Worm (Caenorhabditis elegans): ENCODE results near the gene T11B7.2.

The T11B7.2 gene

ce11 chrIV:8844457-8844856 is at the start of gene T11B7.2:
T11B7.2 (minus strand) TSS chrIV:8844557.
- no peak for TF ChIP-seq lin-26 (GFP tag; IDR thresholded peaks at IDR 0.05)
- no peak for TF ChIP-seq nfya-1 (tag; optimal IDR thresholded peaks at IDR 0.05; ENCODE audit: borderline replicate concordance, insufficient read depth)
- no peak for TF ChIP-seq pbrm-1 (GFP tag; IDR thresholded peaks at IDR 0.05)
- TF ChIP-seq K11D2.4 (GFP tag; IDR thresholded peaks at IDR 0.05) = no peak

DNA sequence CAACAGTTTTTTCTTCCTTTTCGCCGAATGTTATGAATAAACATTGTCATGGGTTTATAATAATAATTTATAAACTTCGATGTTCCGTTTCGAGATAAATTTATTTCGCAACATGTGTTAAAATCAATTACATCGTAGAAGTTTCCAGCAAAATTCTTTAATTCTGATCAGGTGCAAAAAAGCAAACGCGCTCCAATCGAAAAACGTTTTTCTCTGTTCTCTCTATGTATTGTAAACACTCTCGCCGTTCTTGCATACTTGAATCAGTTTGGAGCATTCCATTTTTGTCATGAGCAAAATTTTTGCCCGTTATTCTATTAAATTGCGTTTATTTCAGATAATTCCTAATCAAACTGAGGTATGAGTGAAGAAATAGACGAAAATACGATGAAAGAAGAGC is 49.4 kb upstream of the T11B7.2 start, which contains the start of gene rad-54.L2:
TSS of gene rad-54.L2 (plus strand) at position 332 of the 400 bp plus-strand sequence.
- TF ChIP-seq T07F8.4 (tag; optimal IDR thresholded peaks at IDR 0.05) = no peak
- peak; percentile 46; the same call in 1 of the 2 replicates for TF ChIP-seq madf-6 (GFP tag; IDR thresholded peaks at IDR 0.05)
- TF ChIP-seq aptf-3 (GFP tag; IDR thresholded peaks at IDR 0.05) = no peak
- peak in 1 of 3 experiments; percentile 34 for TF ChIP-seq lin-35 (GFP tag; optimal IDR thresholded peaks at IDR 0.05)
- no peak for TF ChIP-seq nhr-90 (tag; optimal IDR thresholded peaks at IDR 0.05)
- TF ChIP-seq rcor-1 (GFP tag; IDR thresholded peaks at IDR 0.05) = no peak
- no peak for TF ChIP-seq unc-130 (GFP tag; optimal IDR thresholded peaks at IDR 0.05)
- TF ChIP-seq ztf-6 (GFP tag; IDR thresholded peaks at IDR 0.05) = no peak
- TF ChIP-seq ztf-18 (tag; optimal IDR thresholded peaks at IDR 0.05) = peak; percentile 65
- TF ChIP-seq nhr-27 (tag; optimal IDR thresholded peaks at IDR 0.05) = no peak
- no peak for TF ChIP-seq chd-7 (tag; optimal IDR thresholded peaks at IDR 0.05)
- TF ChIP-seq ztf-3 (GFP tag; optimal IDR thresholded peaks at IDR 0.05) = no peak
- TF ChIP-seq F33H1.4 (GFP tag; IDR thresholded peaks at IDR 0.05) = peak; percentile 33; the same call in 1 of the 2 replicates
- no peak for TF ChIP-seq efl-1 (GFP tag; optimal IDR thresholded peaks at IDR 0.05)
- peak; percentile 77 for TF ChIP-seq mcd-1 (GFP tag; IDR thresholded peaks at IDR 0.05)
- no peak for TF ChIP-seq bed-2 (GFP tag; IDR thresholded peaks at IDR 0.05)
- no peak for TF ChIP-seq mes-4 (tag; optimal IDR thresholded peaks at IDR 0.05)
- TF ChIP-seq Y53G8AR.9 (GFP tag; conservative IDR thresholded peaks at IDR 0.05) = 0 out of 2 replicates have a peak, but pooled peaks have one; percentile 15
- no peak for TF ChIP-seq egl-44 (GFP tag; IDR thresholded peaks at IDR 0.05)
- TF ChIP-seq madf-10 (tag; optimal IDR thresholded peaks at IDR 0.05) = peak; percentile 45
- peak; percentile 48 for TF ChIP-seq lin-40 (tag; optimal IDR thresholded peaks at IDR 0.05)
- no peak for TF ChIP-seq nfya-2 (GFP tag; IDR thresholded peaks at IDR 0.05)
- no peak for TF ChIP-seq C06A6.2 (GFP tag; conservative IDR thresholded peaks at IDR 0.05)
- TF ChIP-seq attf-5 (GFP tag; optimal IDR thresholded peaks at IDR 0.05) = peak; percentile 78
- TF ChIP-seq F57A8.1 (GFP tag; optimal IDR thresholded peaks at IDR 0.05) = no peak
- TF ChIP-seq hmg-1.2 (GFP tag; IDR thresholded peaks at IDR 0.05) = peak; percentile 69; the same call in 1 of the 2 replicates
- no peak for TF ChIP-seq B0261.1 (tag; optimal IDR thresholded peaks at IDR 0.05)
- no peak for TF ChIP-seq mel-28 (tag; optimal IDR thresholded peaks at IDR 0.05; ENCODE audit: borderline replicate concordance)
- TF ChIP-seq Y56A3A.18 (GFP tag; IDR thresholded peaks at IDR 0.05) = no peak
- no peak for TF ChIP-seq ztf-28 (GFP tag; IDR thresholded peaks at IDR 0.05)
- no peak for TF ChIP-seq hlh-12 (tag; optimal IDR thresholded peaks at IDR 0.05)
- peak; percentile 91 for TF ChIP-seq pha-4 (tag; optimal IDR thresholded peaks at IDR 0.05)
- no peak for TF ChIP-seq nhr-179 (tag; optimal IDR thresholded peaks at IDR 0.05)
- peak; percentile 36 for TF ChIP-seq snpc-3.4 (tag; optimal IDR thresholded peaks at IDR 0.05)
- TF ChIP-seq lsy-27 (tag; optimal IDR thresholded peaks at IDR 0.05; ENCODE audit: borderline replicate concordance, insufficient read depth) = no peak
- no peak for TF ChIP-seq hmg-20 (GFP tag; IDR thresholded peaks at IDR 0.05)
- peak; percentile 42; the same call in 1 of the 2 replicates for TF ChIP-seq pbrm-1 (GFP tag; IDR thresholded peaks at IDR 0.05)
- TF ChIP-seq C17E4.6 (GFP tag; IDR thresholded peaks at IDR 0.05) = no peak
- TF ChIP-seq ceh-27 (GFP tag; optimal IDR thresholded peaks at IDR 0.05) = no peak
- no peak for TF ChIP-seq let-526 (GFP tag; IDR thresholded peaks at IDR 0.05)
- TF ChIP-seq tbp1 (GFP tag; optimal IDR thresholded peaks at IDR 0.05) = peak; percentile 17
- peak; percentile 15 for TF ChIP-seq rpc-1 (optimal IDR thresholded peaks at IDR 0.05)
- TF ChIP-seq rpc-1 (tag; optimal IDR thresholded peaks at IDR 0.05) = no peak
- TF ChIP-seq snpc-4 (GFP tag; optimal IDR thresholded peaks at IDR 0.05) = no peak
- TF ChIP-seq snpc-4 (tag; optimal IDR thresholded peaks at IDR 0.05) = peak in 2 of 4 experiments; percentile 14 to 35
